Worm (Caenorhabditis elegans): ENCODE results near the gene asb-1.

DNA sequence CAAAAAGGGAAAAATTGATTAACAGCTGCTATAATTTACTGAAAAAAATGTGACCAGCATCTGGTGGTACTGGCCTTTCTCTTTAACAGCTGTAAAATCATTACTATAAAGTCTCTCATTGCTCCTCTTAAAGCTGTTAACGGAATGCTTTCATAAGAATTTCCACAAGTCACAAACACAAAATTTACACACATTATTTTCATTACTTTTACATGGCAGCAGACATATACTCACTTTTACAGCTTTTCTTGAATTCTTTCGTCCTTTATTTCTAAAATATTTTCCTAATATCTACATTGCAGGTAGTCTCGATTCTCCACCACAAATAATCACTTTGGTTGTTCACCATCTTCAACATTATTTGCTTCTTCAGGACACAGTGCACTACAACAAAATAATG lies 42.3 kb downstream of the asb-1 start, which contains the start of gene imph-1:
- TF ChIP-seq dao-5 (tag; optimal IDR thresholded peaks at IDR 0.05) (no peak), him-1 (tag; optimal IDR thresholded peaks at IDR 0.05) (no peak)

All from whole organism, L4/young adult.